Worm (Caenorhabditis elegans) whole organism, L3 larva: ENCODE measurements around the gene T02H6.10.

Source experiments
- ceh-9 ChIP-seq: sonication (generic microtip); optimal IDR thresholded peaks from 2 replicates; lab custom pipeline; 2018; ENCODE audit warnings: missing biosample characterization, missing genetic modification characterization
- egl-27 ChIP-seq: sonication (generic microtip); optimal IDR thresholded peaks from 4 replicates; lab custom pipeline; 2017; ENCODE audit warnings: missing biosample characterization, missing genetic modification reagents, missing genetic modification characterization
- elt-2 ChIP-seq: sonication (generic microtip); optimal IDR thresholded peaks from 2 replicates; lab custom pipeline; 2016; ENCODE audit warnings: missing genetic modification reagents, mild to moderate bottlenecking, missing genetic modification characterization, missing compliant biosample characterization
- jun-1 ChIP-seq: fragments of 150-350 bp; optimal IDR thresholded peaks from 2 replicates; lab custom pipeline; 2014; ENCODE audit warnings: missing biosample characterization, missing genetic modification reagents, missing genetic modification characterization
- nfya-1 ChIP-seq: sonication (generic microtip); optimal IDR thresholded peaks from 2 replicates; lab custom pipeline; 2017; ENCODE audit warnings: missing genetic modification characterization, mild to moderate bottlenecking, missing compliant biosample characterization, antibody characterized with exemption, moderate library complexity; ENCODE audit not compliant: insufficient read depth
- nhr-12 ChIP-seq: fragments of 150-350 bp; optimal IDR thresholded peaks from 2 replicates; lab custom pipeline; 2014; ENCODE audit warnings: missing biosample characterization, missing genetic modification characterization
- nhr-237 ChIP-seq: fragments of 150-350 bp; optimal IDR thresholded peaks from 2 replicates; lab custom pipeline; 2014; ENCODE audit warnings: missing biosample characterization, missing genetic modification characterization
- nhr-76 ChIP-seq: fragments of 150-350 bp; sonication (generic microtip); optimal IDR thresholded peaks from 5 replicates; lab custom pipeline; 2014; ENCODE audit warnings: missing biosample characterization, missing genetic modification characterization
- pqm-1 ChIP-seq: fragments of 150-350 bp; optimal IDR thresholded peaks from 2 replicates; lab custom pipeline; 2017; ENCODE audit warnings: missing biosample characterization, missing genetic modification characterization, inconsistent platforms

ce11 chrII:691550-691949 is 11.0 kb upstream of the T02H6.10 start, which contains the start of gene T02H6.3:
- TF ChIP-seq nhr-12: no peak
- no peak for TF ChIP-seq ceh-9 (tag; lab: Kevin White, UChicago)
- TF ChIP-seq nhr-76 (tag; lab: Kevin White, UChicago): no peak
- TF ChIP-seq pqm-1: no peak
- TF ChIP-seq nhr-237 (tag; lab: Kevin White, UChicago): no peak
- TF ChIP-seq elt-2 (tag; lab: Kevin White, UChicago): no peak
- no peak for TF ChIP-seq nfya-1 (tag; lab: Kevin White, UChicago)
- TF ChIP-seq jun-1 (tag; lab: Kevin White, UChicago): no peak
- no peak for TF ChIP-seq egl-27 (tag; lab: Kevin White, UChicago)
